Worm (Caenorhabditis elegans) whole organism, L1 larva: ENCODE measurements around the gene eng-1.

ENCODE experiments used
- dpl-1 ChIP-seq, 3 experiments: fragments of 150-350 bp in 2 of 3; sonication (generic microtip) in 1 of 3; optimal IDR thresholded peaks; 2 replicates each; lab custom pipeline; 2014 to 2017; ENCODE audit warnings: missing biosample characterization in 3 of 3, missing genetic modification characterization in 3 of 3, missing genetic modification reagents in 3 of 3
- dsc-1 ChIP-seq: sonication (generic microtip); optimal IDR thresholded peaks from 2 replicates; lab custom pipeline; 2016; ENCODE audit warnings: mild to moderate bottlenecking, missing genetic modification characterization, missing compliant biosample characterization
- grh-1 ChIP-seq: fragments of 200-800 bp; sonication (Bioruptor generic); IDR thresholded peaks from 2 replicates; pipeline ENCODE4 v1.3.6; 2022; ENCODE audit warnings: missing genetic modification reagents, missing genetic modification characterization, missing compliant biosample characterization
- lin-15B ChIP-seq: fragments of 150-350 bp; sonication (generic microtip); optimal IDR thresholded peaks from 3 replicates; lab custom pipeline; 2014; ENCODE audit warnings: missing biosample characterization, missing genetic modification characterization
- nhr-77 ChIP-seq: fragments of 150-350 bp; optimal IDR thresholded peaks from 2 replicates; lab custom pipeline; 2014; ENCODE audit warnings: missing biosample characterization, missing genetic modification characterization
- skn-1 ChIP-seq: fragments of 150-350 bp; optimal IDR thresholded peaks from 2 replicates; lab custom pipeline; 2014; ENCODE audit warnings: missing biosample characterization, missing genetic modification characterization
- snpc-4 ChIP-seq: fragments of 150-350 bp; optimal IDR thresholded peaks from 2 replicates; lab custom pipeline; 2014; ENCODE audit warnings: missing biosample characterization, missing genetic modification characterization
- unc-62 ChIP-seq: fragments of 150-350 bp; optimal IDR thresholded peaks from 2 replicates; lab custom pipeline; 2014; ENCODE audit warnings: missing biosample characterization, missing genetic modification reagents, missing genetic modification characterization
- zag-1 ChIP-seq: fragments of 150-350 bp; optimal IDR thresholded peaks from 2 replicates; lab custom pipeline; 2014; ENCODE audit warnings: missing biosample characterization, missing genetic modification characterization
- ztf-11 ChIP-seq, 2 experiments: sonication (generic microtip); optimal IDR thresholded peaks; 2 replicates each; lab custom pipeline; 2016 to 2017; ENCODE audit warnings: missing genetic modification characterization in 2 of 2, missing biosample characterization in 1 of 2, missing compliant biosample characterization in 1 of 2

- no peak for TF ChIP-seq unc-62
- no peak for TF ChIP-seq snpc-4 (tag; lab: Kevin White, UChicago)
- TF ChIP-seq grh-1 (GFP tag; lab: Robert Waterston, UW), result no peak
- TF ChIP-seq skn-1 (tag; lab: Kevin White, UChicago), result no peak
- no peak for TF ChIP-seq dpl-1 (GFP tag; optimal IDR thresholded peaks at IDR 0.05; lab: Kevin White, UChicago)
- TF ChIP-seq dsc-1, result no peak
- TF ChIP-seq nhr-77 (tag; lab: Kevin White, UChicago), result no peak
- no peak for TF ChIP-seq lin-15B (tag; lab: Kevin White, UChicago)
- TF ChIP-seq zag-1, result no peak
- no peak for TF ChIP-seq ztf-11 (tag; optimal IDR thresholded peaks at IDR 0.05; lab: Kevin White, UChicago)
These were observed 34.3 kb upstream of the eng-1 start for ce11 chrIII:5902558-5902957.
